Worm (Caenorhabditis elegans) whole organism, L4/young adult: ENCODE data around the gene C45H4.14.

ENCODE experiments used
- W03F9.2 ChIP-seq: fragments of 150-350 bp; optimal IDR thresholded peaks from 2 replicates; lab custom pipeline; 2014; ENCODE audit warnings: missing biosample characterization, missing genetic modification characterization
- dao-5 ChIP-seq: sonication (generic microtip); optimal IDR thresholded peaks from 2 replicates; lab custom pipeline; 2016; ENCODE audit warnings: missing genotype, missing genetic modification characterization, moderate library complexity, missing compliant biosample characterization
- him-1 ChIP-seq: sonication (generic microtip); optimal IDR thresholded peaks from 2 replicates; lab custom pipeline; 2016; ENCODE audit warnings: missing genotype, missing genetic modification reagents, missing genetic modification characterization, missing compliant biosample characterization

The C45H4.14 gene

DNA sequence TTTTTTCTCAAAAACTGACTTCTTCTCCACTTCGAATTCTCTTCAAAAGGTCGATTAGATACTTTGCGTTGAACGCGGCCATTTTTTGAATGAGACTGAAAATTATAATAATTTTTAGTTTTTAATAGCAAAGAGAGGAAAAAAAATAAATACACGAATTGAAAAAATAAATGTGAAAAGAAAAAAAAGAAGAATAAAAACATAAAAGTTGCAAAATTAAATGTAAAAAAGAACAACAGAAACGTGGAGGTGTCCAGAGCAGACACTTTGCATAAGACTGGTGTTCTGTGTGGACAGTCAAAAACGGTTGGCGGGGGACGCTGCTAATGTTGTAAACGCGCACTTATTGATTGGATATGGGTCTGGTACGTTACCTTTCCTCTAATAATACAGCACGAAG, at the start of gene C45H4.14:
C45H4.14 (minus strand) TSS at position 101 of the 400 bp plus-strand sequence.
- TF ChIP-seq W03F9.2 (tag; lab: Kevin White, UChicago) = no peak
- TF ChIP-seq him-1 = no peak
- no peak for TF ChIP-seq dao-5 (tag; lab: Kevin White, UChicago)

- TF ChIP-seq W03F9.2 (tag; lab: Kevin White, UChicago) (no peak), dao-5 (tag; lab: Kevin White, UChicago) (no peak), him-1 (no peak)
Measured at ce11 chrV:2207527-2207926, 48.3 kb upstream of the C45H4.14 start.

- TF ChIP-seq him-1 = no peak
- TF ChIP-seq dao-5 (tag; lab: Kevin White, UChicago) = no peak
- TF ChIP-seq W03F9.2 (tag; lab: Kevin White, UChicago) = no peak
Measured at ce11 chrV:2206801-2207200, 47.6 kb upstream of the C45H4.14 start, which contains the start of gene svh-11. Gene svh-11 (plus strand): TSS chrV:2207101.

ce11 chrV:2206181-2206580, 47.0 kb upstream of the C45H4.14 start, which contains the start of gene srt-40:
Gene srt-40 (minus strand): TSS chrV:2206281.
- TF ChIP-seq him-1 = no peak
- no peak for TF ChIP-seq W03F9.2 (tag; lab: Kevin White, UChicago)
- no peak for TF ChIP-seq dao-5 (tag; lab: Kevin White, UChicago)

DNA sequence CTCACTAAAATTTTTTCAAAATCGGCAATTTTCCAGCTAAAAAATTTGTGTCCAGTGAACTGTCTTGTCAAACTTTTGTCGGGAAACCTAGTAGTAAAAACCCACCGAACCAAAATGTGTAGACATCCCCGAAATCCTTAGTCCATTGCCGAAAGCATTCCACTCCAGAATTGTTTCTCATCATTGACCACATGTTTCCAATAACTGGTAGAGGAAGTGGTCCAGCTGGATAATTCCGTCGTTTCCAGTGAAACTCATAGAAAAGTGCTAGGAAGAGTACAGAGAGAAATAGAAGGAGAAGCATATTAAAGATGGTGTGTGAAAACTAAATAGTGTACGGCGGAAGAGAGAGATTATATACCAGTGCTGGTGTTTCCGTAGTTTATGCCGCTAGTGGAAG, 44.8 kb upstream of the C45H4.14 start, which contains the start of gene cyp-33C12:
cyp-33C12 (minus strand) TSS at position 321 of the 400 bp plus-strand sequence.
- TF ChIP-seq him-1 (no peak), dao-5 (tag; lab: Kevin White, UChicago) (no peak), W03F9.2 (tag; lab: Kevin White, UChicago) (no peak)

ce11 chrV:2201240-2201639, 42.0 kb upstream of the C45H4.14 start, which contains the start of gene cyp-32B1:
Gene cyp-32B1 (minus strand): TSS chrV:2201415.
- TF ChIP-seq him-1 (no peak), dao-5 (tag; lab: Kevin White, UChicago) (no peak), W03F9.2 (tag; lab: Kevin White, UChicago) (no peak)

DNA sequence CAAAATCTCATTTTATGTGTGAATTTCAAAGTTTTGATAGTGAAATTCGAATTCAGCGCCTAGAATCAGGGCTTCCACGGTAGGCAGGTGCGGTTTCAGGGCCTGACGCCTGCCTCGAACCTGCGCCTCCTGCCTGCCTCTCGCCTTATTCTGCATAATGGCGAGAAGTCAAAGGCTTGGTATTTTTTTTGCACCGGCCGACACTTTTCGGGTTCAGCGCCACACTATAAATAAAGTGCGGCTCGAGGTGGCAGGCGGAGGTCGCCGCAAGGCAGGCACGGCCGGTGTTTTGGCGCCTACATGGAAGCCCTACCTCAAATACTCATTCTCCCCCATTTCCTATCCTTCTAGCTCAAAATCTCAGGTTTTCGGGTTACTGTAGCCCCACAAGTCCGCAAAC, 41.2 kb upstream of the C45H4.14 start:
- TF ChIP-seq him-1 (no peak), W03F9.2 (tag; lab: Kevin White, UChicago) (no peak), dao-5 (tag; lab: Kevin White, UChicago) (no peak)

- no peak for TF ChIP-seq him-1
- TF ChIP-seq W03F9.2 (tag; lab: Kevin White, UChicago) = no peak
- no peak for TF ChIP-seq dao-5 (tag; lab: Kevin White, UChicago)
Measured at ce11 chrV:2199594-2199993, 40.4 kb upstream of the C45H4.14 start.

DNA sequence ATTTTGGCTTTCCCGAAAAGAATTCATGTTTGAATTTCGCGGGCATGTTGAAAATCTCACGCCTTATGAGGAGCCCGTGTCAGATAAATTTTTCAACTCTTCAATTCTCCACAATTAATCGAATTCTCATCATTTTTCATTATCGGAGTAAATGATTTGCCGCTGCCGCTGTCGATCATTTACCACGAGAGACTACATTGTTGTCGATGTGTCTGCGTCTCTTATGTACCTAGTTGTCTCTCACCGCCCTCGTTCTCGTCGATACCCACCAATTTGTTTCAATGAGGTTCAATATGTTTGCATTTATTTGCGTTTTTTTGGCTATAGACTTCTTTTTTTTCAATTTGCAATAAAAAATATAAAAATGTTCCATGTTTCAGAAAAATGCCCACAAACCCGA, 32.9 kb upstream of the C45H4.14 start, which contains the start of gene nhr-13:
nhr-13 (plus strand) TSS at position 369 of the 400 bp plus-strand sequence.
- TF ChIP-seq W03F9.2 (tag; lab: Kevin White, UChicago) (no peak), dao-5 (tag; lab: Kevin White, UChicago) (no peak), him-1 (no peak)

- TF ChIP-seq dao-5 (tag; lab: Kevin White, UChicago) (no peak), him-1 (no peak), W03F9.2 (tag; lab: Kevin White, UChicago) (no peak)
Measured at ce11 chrV:2191122-2191521, 31.9 kb upstream of the C45H4.14 start, which contains the start of gene srbc-42. Gene srbc-42 (minus strand): TSS chrV:2191222.

DNA sequence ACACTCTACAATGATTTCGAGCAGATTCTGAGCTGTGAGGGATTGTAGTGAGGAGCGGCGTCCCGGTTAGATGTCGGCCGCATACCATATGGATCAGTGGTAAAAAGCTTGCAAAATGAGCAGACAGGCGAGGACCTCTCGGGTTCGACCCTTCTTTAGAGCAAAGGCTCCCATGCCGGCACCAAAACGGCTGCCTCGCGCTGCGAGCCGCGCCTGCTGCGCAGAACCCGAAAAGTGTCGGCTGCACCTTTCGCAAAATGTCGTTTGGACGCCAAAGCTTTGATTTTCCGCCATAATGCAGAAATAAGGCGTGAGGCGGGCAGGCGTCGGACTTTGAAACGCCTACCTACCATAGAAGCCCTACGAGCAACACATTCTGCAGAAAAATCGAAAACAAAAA, 31.2 kb upstream of the C45H4.14 start:
- no peak for TF ChIP-seq dao-5 (tag; lab: Kevin White, UChicago)
- TF ChIP-seq him-1 = no peak
- no peak for TF ChIP-seq W03F9.2 (tag; lab: Kevin White, UChicago)

DNA sequence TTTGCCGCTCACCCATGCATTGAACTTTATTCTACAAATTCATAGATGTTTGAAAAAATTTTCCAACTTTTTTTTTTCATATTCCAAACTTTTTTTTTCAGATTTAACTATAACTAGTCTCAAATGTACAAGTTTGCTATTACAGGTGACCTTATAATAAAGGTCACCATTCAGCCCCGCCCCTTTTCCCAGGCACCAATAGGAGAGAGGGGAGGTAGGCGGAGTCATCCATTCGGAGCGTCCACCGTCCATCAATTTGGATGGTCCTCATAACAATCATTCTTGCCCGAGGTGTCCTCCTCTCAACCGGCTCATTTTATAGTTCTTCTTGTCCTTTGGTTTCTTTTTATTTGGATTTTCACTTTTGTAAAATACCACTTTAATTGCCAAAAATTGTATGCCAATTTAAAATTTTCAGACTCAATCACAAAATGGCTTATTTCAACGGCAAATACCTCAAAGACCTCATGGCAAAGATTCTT, 28.7 kb upstream of the C45H4.14 start, which contains the start of gene Y5H2B.3:
Y5H2B.3 (plus strand) TSS at position 432 of the 482 bp plus-strand sequence.
- no peak for TF ChIP-seq dao-5 (tag; lab: Kevin White, UChicago)
- TF ChIP-seq him-1 = no peak
- TF ChIP-seq W03F9.2 (tag; lab: Kevin White, UChicago) = no peak

ce11 chrV:2185486-2185885, 26.3 kb upstream of the C45H4.14 start:
- TF ChIP-seq dao-5 (tag; lab: Kevin White, UChicago) (no peak), him-1 (no peak), W03F9.2 (tag; lab: Kevin White, UChicago) (no peak)

- no peak for TF ChIP-seq W03F9.2 (tag; lab: Kevin White, UChicago)
- TF ChIP-seq dao-5 (tag; lab: Kevin White, UChicago) = no peak
- TF ChIP-seq him-1 = no peak
Measured at ce11 chrV:2183162-2183561, 23.9 kb upstream of the C45H4.14 start, which contains the start of gene cyp-33C2. Gene cyp-33C2 (plus strand): TSS chrV:2183488.

ce11 chrV:2181738-2182137, 22.5 kb upstream of the C45H4.14 start, which contains the start of gene srbc-16:
Gene srbc-16 (plus strand): TSS chrV:2182038.
- no peak for TF ChIP-seq dao-5 (tag; lab: Kevin White, UChicago)
- TF ChIP-seq him-1 = no peak
- TF ChIP-seq W03F9.2 (tag; lab: Kevin White, UChicago) = no peak
